Worm (Caenorhabditis elegans) whole organism, late embryonic: ENCODE measurements around the gene F08F3.8.

Experiments
- C08G9.2 ChIP-seq: sonication (generic microtip); optimal IDR thresholded peaks from 2 replicates; lab custom pipeline; 2016; ENCODE audit warnings: mild to moderate bottlenecking, missing genetic modification characterization, moderate library complexity, missing compliant biosample characterization
- F13H6.1 ChIP-seq: sonication (generic microtip); optimal IDR thresholded peaks from 2 replicates; lab custom pipeline; 2016; ENCODE audit warnings: missing genetic modification characterization, missing compliant biosample characterization
- K02D7.2 ChIP-seq: sonication (generic microtip); optimal IDR thresholded peaks from 2 replicates; lab custom pipeline; 2017; ENCODE audit warnings: mild to moderate bottlenecking, missing genetic modification characterization, missing compliant biosample characterization
- K09A11.1 ChIP-seq: sonication (generic microtip); optimal IDR thresholded peaks from 2 replicates; lab custom pipeline; 2017; ENCODE audit warnings: antibody characterized with exemption, mild to moderate bottlenecking, missing genetic modification characterization, missing compliant biosample characterization; ENCODE audit not compliant: insufficient read depth
- T23F11.4 ChIP-seq: fragments of 200-800 bp; sonication (Bioruptor generic); optimal IDR thresholded peaks from 2 replicates; lab custom pipeline; 2018; ENCODE audit warnings: mild to moderate bottlenecking, missing genetic modification characterization, missing compliant biosample characterization
- ceh-14 ChIP-seq: sonication (generic microtip); optimal IDR thresholded peaks from 2 replicates; lab custom pipeline; 2016; ENCODE audit warnings: missing genotype, missing genetic modification characterization, missing compliant biosample characterization
- ceh-18 ChIP-seq: sonication (generic microtip); optimal IDR thresholded peaks from 2 replicates; lab custom pipeline; 2016; ENCODE audit warnings: missing genetic modification characterization, missing compliant biosample characterization
- ceh-19 ChIP-seq: fragments of 200-800 bp; sonication (Bioruptor generic); optimal IDR thresholded peaks from 2 replicates; lab custom pipeline; 2018; ENCODE audit warnings: mild to moderate bottlenecking, missing genetic modification characterization, missing compliant biosample characterization
- ceh-2 ChIP-seq: sonication (generic microtip); optimal IDR thresholded peaks from 2 replicates; lab custom pipeline; 2016; ENCODE audit warnings: missing genotype, missing genetic modification characterization, missing compliant biosample characterization
- ceh-34 ChIP-seq: sonication (generic microtip); optimal IDR thresholded peaks from 2 replicates; lab custom pipeline; 2016; ENCODE audit warnings: mild to moderate bottlenecking, missing genetic modification characterization, missing compliant biosample characterization
- ceh-45 ChIP-seq: fragments of 200-800 bp; sonication (Bioruptor generic); IDR thresholded peaks from 2 replicates; pipeline ENCODE4 v1.3.6; 2022; ENCODE audit warnings: missing genetic modification reagents, missing genetic modification characterization, missing compliant biosample characterization
- ceh-48 ChIP-seq: sonication (generic microtip); optimal IDR thresholded peaks from 2 replicates; lab custom pipeline; 2016; ENCODE audit warnings: missing genetic modification characterization, inconsistent platforms, missing compliant biosample characterization
- ceh-6 ChIP-seq: fragments of 200-800 bp; sonication (Bioruptor generic); optimal IDR thresholded peaks from 2 replicates; lab custom pipeline; 2018; ENCODE audit warnings: mild to moderate bottlenecking, missing genetic modification characterization, missing compliant biosample characterization
- dve-1 ChIP-seq: sonication (generic microtip); optimal IDR thresholded peaks from 2 replicates; lab custom pipeline; 2017; ENCODE audit warnings: antibody characterized with exemption, mild to moderate bottlenecking, missing genetic modification characterization, missing compliant biosample characterization
- fkh-10 ChIP-seq: fragments of 150-350 bp; optimal IDR thresholded peaks from 2 replicates; lab custom pipeline; 2014; ENCODE audit warnings: missing biosample characterization, missing genetic modification reagents, missing genetic modification characterization
- fkh-6 ChIP-seq: sonication (generic microtip); optimal IDR thresholded peaks from 2 replicates; lab custom pipeline; 2016; ENCODE audit warnings: missing genetic modification characterization, missing compliant biosample characterization
- gmeb-2 ChIP-seq: sonication (generic microtip); optimal IDR thresholded peaks from 2 replicates; lab custom pipeline; 2016; ENCODE audit warnings: missing genetic modification characterization, inconsistent platforms, missing compliant biosample characterization
- hlh-13 ChIP-seq: fragments of 200-800 bp; sonication (Bioruptor generic); optimal IDR thresholded peaks from 2 replicates; lab custom pipeline; 2018; ENCODE audit warnings: mild to moderate bottlenecking, missing genetic modification characterization, missing compliant biosample characterization
- hlh-15 ChIP-seq: sonication (generic microtip); optimal IDR thresholded peaks from 2 replicates; lab custom pipeline; 2016; ENCODE audit warnings: missing genetic modification characterization, missing compliant biosample characterization
- hlh-30 ChIP-seq: sonication (generic microtip); optimal IDR thresholded peaks from 2 replicates; lab custom pipeline; 2017; ENCODE audit warnings: antibody characterized with exemption, missing genetic modification characterization, missing compliant biosample characterization; ENCODE audit not compliant: insufficient read depth
- hlh-6 ChIP-seq: sonication (generic microtip); optimal IDR thresholded peaks from 2 replicates; lab custom pipeline; 2016; ENCODE audit warnings: missing genotype, missing genetic modification characterization, missing compliant biosample characterization
- lim-6 ChIP-seq: sonication (generic microtip); optimal IDR thresholded peaks from 2 replicates; lab custom pipeline; 2016; ENCODE audit warnings: missing genetic modification characterization, missing compliant biosample characterization
- lin-11 ChIP-seq: fragments of 200-800 bp; sonication (Bioruptor generic); optimal IDR thresholded peaks from 2 replicates; lab custom pipeline; 2018; ENCODE audit warnings: mild to moderate bottlenecking, missing genetic modification characterization, missing compliant biosample characterization
- nfya-1 ChIP-seq: sonication (generic microtip); optimal IDR thresholded peaks from 2 replicates; lab custom pipeline; 2017; ENCODE audit warnings: missing genetic modification characterization, mild to moderate bottlenecking, missing compliant biosample characterization, antibody characterized with exemption, moderate library complexity
- odd-2 ChIP-seq: sonication (generic microtip); optimal IDR thresholded peaks from 2 replicates; lab custom pipeline; 2017; ENCODE audit warnings: antibody characterized with exemption, mild to moderate bottlenecking, missing genetic modification characterization, missing compliant biosample characterization
- pag-3 ChIP-seq: sonication (generic microtip); optimal IDR thresholded peaks from 2 replicates; lab custom pipeline; 2016; ENCODE audit warnings: missing compliant biosample characterization, missing genetic modification characterization, borderline replicate concordance
- pat-9 ChIP-seq: fragments of 200-800 bp; sonication (Bioruptor generic); optimal IDR thresholded peaks from 2 replicates; lab custom pipeline; 2018; ENCODE audit warnings: mild to moderate bottlenecking, missing genetic modification characterization, moderate library complexity, missing compliant biosample characterization
- pax-1 ChIP-seq: fragments of 150-350 bp; optimal IDR thresholded peaks from 2 replicates; lab custom pipeline; 2014; ENCODE audit warnings: missing biosample characterization, missing genetic modification characterization
- pha-4 ChIP-seq: fragments of 150-350 bp; optimal IDR thresholded peaks from 2 replicates; lab custom pipeline; 2018; ENCODE audit warnings: missing biosample characterization, missing genetic modification reagents, missing genetic modification characterization
- pros-1 ChIP-seq: fragments of 150-350 bp; optimal IDR thresholded peaks from 2 replicates; lab custom pipeline; 2014; ENCODE audit warnings: missing biosample characterization, missing genetic modification reagents, missing genetic modification characterization
- ref-2 ChIP-seq: sonication (generic microtip); optimal IDR thresholded peaks from 2 replicates; lab custom pipeline; 2016; ENCODE audit warnings: missing genetic modification characterization, missing compliant biosample characterization
- rnt-1 ChIP-seq: sonication (generic microtip); optimal IDR thresholded peaks from 2 replicates; lab custom pipeline; 2016; ENCODE audit warnings: missing genetic modification characterization, missing compliant biosample characterization
- sox-2 ChIP-seq: fragments of 200-800 bp; sonication (Bioruptor generic); IDR thresholded peaks from 2 replicates; pipeline ENCODE4 v1.3.6; 2022; ENCODE audit warnings: missing genetic modification reagents, missing genetic modification characterization, missing compliant biosample characterization
- sox-4 ChIP-seq: sonication (generic microtip); optimal IDR thresholded peaks from 2 replicates; lab custom pipeline; 2017; ENCODE audit warnings: mild to moderate bottlenecking, missing genetic modification characterization, inconsistent platforms, missing compliant biosample characterization
- syd-9 ChIP-seq: sonication (generic microtip); optimal IDR thresholded peaks from 2 replicates; lab custom pipeline; 2016; ENCODE audit warnings: mild to moderate bottlenecking, missing genetic modification characterization, moderate library complexity, missing compliant biosample characterization
- tbx-2 ChIP-seq: sonication (generic microtip); optimal IDR thresholded peaks from 2 replicates; lab custom pipeline; 2016; ENCODE audit warnings: missing genetic modification characterization, missing compliant biosample characterization
- tbx-7 ChIP-seq: sonication (generic microtip); optimal IDR thresholded peaks from 2 replicates; lab custom pipeline; 2016; ENCODE audit warnings: missing genotype, missing genetic modification characterization, missing compliant biosample characterization
- ttx-3 ChIP-seq: sonication (generic microtip); optimal IDR thresholded peaks from 2 replicates; lab custom pipeline; 2016; ENCODE audit warnings: missing genetic modification reagents, missing genetic modification characterization, missing compliant biosample characterization
- unc-42 ChIP-seq: sonication (generic microtip); optimal IDR thresholded peaks from 2 replicates; lab custom pipeline; 2016; ENCODE audit warnings: missing genotype, missing genetic modification characterization, missing compliant biosample characterization
- unc-86 ChIP-seq: sonication (generic microtip); optimal IDR thresholded peaks from 2 replicates; lab custom pipeline; 2016; ENCODE audit warnings: missing genetic modification characterization, missing compliant biosample characterization
- zip-5 ChIP-seq: sonication (generic microtip); optimal IDR thresholded peaks from 2 replicates; lab custom pipeline; 2016; ENCODE audit warnings: missing genetic modification characterization, missing compliant biosample characterization
- ztf-16 ChIP-seq: sonication (generic microtip); optimal IDR thresholded peaks from 2 replicates; lab custom pipeline; 2017; ENCODE audit warnings: missing genetic modification characterization, missing compliant biosample characterization

Gene F08F3.8

DNA sequence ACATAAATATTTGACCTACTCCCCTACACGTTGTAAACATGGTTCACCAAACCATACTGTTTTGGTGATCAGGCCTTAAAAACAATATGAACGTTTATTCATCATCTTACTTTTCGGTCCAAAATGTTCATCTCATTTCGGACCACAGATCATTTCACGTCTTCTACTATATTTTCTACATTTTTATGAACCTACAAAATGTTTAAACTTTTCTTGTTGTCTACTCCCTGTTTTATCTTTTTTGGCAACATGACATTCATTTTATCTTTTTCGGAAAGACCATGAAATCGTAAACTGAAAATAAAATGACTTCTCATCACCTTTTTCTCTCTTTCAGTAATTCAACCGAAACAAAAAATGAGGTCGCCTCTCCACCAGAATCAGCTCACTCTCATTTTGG, 4.5 kb downstream of the F08F3.8 start, which contains the start of gene rhr-1:
Gene rhr-1 (plus strand): TSS at position 301 of the 400 bp plus-strand sequence.
- no peak for TF ChIP-seq ceh-45 (GFP tag; lab: Robert Waterston, UW)
- TF ChIP-seq pax-1 (tag; lab: Kevin White, UChicago), result no peak

ce11 chrV:5426337-5426736, 6.1 kb downstream of the F08F3.8 start:
- TF ChIP-seq tbx-2 (tag; lab: Kevin White, UChicago) (no peak), ceh-14 (tag; lab: Kevin White, UChicago) (no peak), pag-3 (tag; lab: Kevin White, UChicago) (no peak), rnt-1 (tag; lab: Kevin White, UChicago) (no peak), K02D7.2 (no peak), ztf-16 (tag; lab: Kevin White, UChicago) (no peak), gmeb-2 (tag; lab: Kevin White, UChicago) (no peak)
- TF ChIP-seq, all 69 proteins: peak for 0

DNA sequence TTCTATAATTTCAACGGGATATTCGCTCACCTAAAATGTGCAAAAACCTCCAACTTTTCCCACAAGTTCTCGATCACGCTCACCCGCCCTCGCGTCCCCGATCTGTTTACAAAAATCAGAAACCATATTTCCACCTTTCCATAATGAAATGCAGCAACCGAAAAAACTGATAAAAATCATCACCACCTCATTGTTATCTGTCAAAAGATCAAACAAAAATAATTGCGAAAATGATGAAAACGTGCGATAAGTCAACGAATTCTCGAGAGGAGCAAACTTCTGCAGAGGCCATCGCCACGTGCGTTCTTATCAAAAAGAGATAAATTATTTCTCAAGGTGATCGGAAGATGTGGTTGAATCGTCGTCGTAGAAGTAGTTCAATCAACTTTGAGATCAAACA, 7.4 kb downstream of the F08F3.8 start:
- TF ChIP-seq C08G9.2 (no peak), pros-1 (no peak), lin-11 (tag; lab: Kevin White, UChicago) (no peak), tbx-7 (tag; lab: Kevin White, UChicago) (no peak), ceh-34 (no peak), hlh-6 (tag; lab: Kevin White, UChicago) (no peak), ceh-19 (GFP tag; lab: Kevin White, UChicago) (no peak), K02D7.2 (no peak), ceh-45 (GFP tag; lab: Robert Waterston, UW) (no peak), unc-42 (no peak)

DNA sequence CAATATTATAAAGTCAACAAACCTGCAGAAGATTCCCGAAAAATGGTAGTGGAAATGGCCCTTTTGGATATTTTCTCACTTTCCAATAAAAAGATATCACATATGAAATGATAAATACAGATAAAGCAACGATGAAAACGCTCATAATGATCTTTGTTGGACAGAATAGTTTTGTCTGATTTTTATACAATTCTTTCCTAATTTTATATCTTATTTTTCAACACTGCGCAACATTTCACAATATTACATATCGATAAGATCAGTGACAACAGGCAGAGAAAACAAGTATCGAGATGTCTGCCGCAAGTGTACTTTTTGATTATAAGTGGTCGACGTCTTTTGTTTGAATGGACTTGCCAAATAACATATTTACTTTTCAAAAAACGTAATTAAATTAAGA, 9.3 kb downstream of the F08F3.8 start, which contains the start of gene cyp-14A5:
Gene cyp-14A5 (minus strand): TSS at position 163 of the 400 bp plus-strand sequence.
- TF ChIP-seq T23F11.4 (GFP tag; lab: Kevin White, UChicago) (no peak), ceh-48 (tag; lab: Kevin White, UChicago) (no peak), ref-2 (tag; lab: Kevin White, UChicago) (no peak), hlh-13 (GFP tag; lab: Kevin White, UChicago) (no peak), lim-6 (tag; lab: Kevin White, UChicago) (no peak), hlh-15 (no peak), zip-5 (no peak), ceh-18 (no peak), ceh-6 (GFP tag; lab: Kevin White, UChicago) (no peak), pat-9 (tag; lab: Kevin White, UChicago) (no peak), pag-3 (tag; lab: Kevin White, UChicago) (no peak), ceh-2 (tag; lab: Kevin White, UChicago) (no peak), F13H6.1 (tag; lab: Kevin White, UChicago) (no peak), ceh-34 (no peak), ttx-3 (tag; lab: Kevin White, UChicago) (no peak), K09A11.1 (no peak), sox-4 (tag; lab: Kevin White, UChicago) (no peak)

DNA sequence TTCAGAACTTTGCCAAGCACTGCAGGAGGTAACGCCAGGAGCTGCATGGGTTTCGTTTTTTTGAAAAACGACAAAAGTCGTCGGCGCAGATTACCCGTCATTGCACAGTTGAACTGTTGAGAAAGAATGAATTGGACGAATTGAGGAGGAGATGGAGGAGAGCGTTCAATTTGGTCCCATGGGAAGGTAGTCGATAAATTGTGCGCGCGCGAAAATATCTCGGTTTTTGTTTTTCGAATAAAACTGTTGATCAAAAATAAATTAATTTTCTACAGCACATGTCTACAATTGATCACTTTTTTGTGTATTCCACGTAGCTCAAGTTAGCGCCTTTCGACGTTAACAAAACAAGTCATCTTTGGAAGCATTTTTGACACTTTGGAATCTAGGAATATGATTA, 12.5 kb downstream of the F08F3.8 start, which contains the start of gene F08F3.6:
Gene F08F3.6 (minus strand): TSS at position 153 of the 400 bp plus-strand sequence.
- TF ChIP-seq syd-9 (tag; lab: Kevin White, UChicago) (no peak), pag-3 (tag; lab: Kevin White, UChicago) (no peak), sox-2 (GFP tag; lab: Robert Waterston, UW) (no peak), pha-4 (tag; lab: Kevin White, UChicago) (no peak), fkh-10 (GFP tag; lab: Kevin White, UChicago) (no peak), fkh-6 (tag; lab: Kevin White, UChicago) (no peak), odd-2 (tag; lab: Kevin White, UChicago) (no peak), unc-86 (tag; lab: Kevin White, UChicago) (no peak), nfya-1 (tag; lab: Kevin White, UChicago) (no peak), hlh-30 (tag; lab: Kevin White, UChicago) (no peak), gmeb-2 (tag; lab: Kevin White, UChicago) (no peak), ttx-3 (tag; lab: Kevin White, UChicago) (no peak), dve-1 (tag; lab: Kevin White, UChicago) (no peak), pros-1 (no peak), hlh-13 (GFP tag; lab: Kevin White, UChicago) (no peak), ceh-14 (tag; lab: Kevin White, UChicago) (no peak), ref-2 (tag; lab: Kevin White, UChicago) (no peak)
